Fruit fly (Drosophila melanogaster) S2 (cell line): ENCODE data around the gene CG32006.

Experiments used
- CG8478 ChIP-seq: fragments of >200 bp; optimal IDR thresholded peaks from 2 replicates; lab custom pipeline; 2018
- CTCF ChIP-seq, 2 experiments: fragments of >200 bp; optimal IDR thresholded peaks; 2 replicates each; lab custom pipeline; 2018

CG32006 gene

dm6 chr4:179062-179919 is 28.7 kb downstream of the CG32006 start, which contains the start of gene Arl4:
Gene Arl4, minus strand, starts transcription at chr4:179389.
- TF ChIP-seq CTCF (optimal IDR thresholded peaks at IDR 0.05; lab: Kevin White, UChicago) (peak in 1 of 2 experiments; percentile 4), CG8478 (no peak)

- no peak for TF ChIP-seq CG8478
- no peak for TF ChIP-seq CTCF (optimal IDR thresholded peaks at IDR 0.05; lab: Kevin White, UChicago)
Measured at dm6 chr4:179920-180261, 29.3 kb downstream of the CG32006 start.

DNA sequence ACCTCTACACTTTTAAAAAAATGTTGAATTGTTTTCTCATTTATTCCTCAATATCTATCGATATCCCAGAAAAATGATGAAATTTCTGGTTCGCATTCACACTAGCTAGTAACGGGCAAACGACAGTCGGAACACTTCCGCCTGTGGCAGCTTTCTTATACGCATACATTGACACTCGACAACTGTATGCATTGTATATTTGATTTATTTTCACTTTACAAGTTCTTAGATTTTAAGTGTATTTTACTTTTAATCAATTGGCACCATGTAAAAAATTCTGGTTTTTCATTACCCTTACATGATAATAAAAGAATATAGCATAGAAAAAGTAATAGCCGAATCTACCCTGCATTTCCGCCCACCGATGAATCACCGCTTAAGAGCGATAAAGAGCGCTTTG is 30.2 kb downstream of the CG32006 start:
- no peak for TF ChIP-seq CG8478
- TF ChIP-seq CTCF (optimal IDR thresholded peaks at IDR 0.05; lab: Kevin White, UChicago) = no peak

DNA sequence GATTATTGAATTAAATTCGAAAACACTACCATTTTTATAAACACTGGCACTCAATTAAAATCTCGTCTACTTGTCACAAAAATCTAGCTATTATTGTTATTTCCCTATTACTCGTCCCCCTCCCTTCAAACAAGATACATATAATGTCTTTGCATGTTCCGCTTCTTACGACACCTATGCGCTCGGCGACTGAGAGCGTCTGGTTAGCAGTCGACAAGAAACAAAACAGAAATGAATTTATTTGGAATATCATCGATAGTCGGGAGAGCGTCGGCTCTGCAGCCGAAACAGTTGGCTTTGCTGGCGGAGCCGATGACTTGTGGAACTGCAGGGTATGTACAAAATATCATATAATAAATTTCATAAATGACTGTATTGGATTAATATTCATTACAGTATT is 31.1 kb downstream of the CG32006 start:
- no peak for TF ChIP-seq CTCF (optimal IDR thresholded peaks at IDR 0.05; lab: Kevin White, UChicago)
- TF ChIP-seq CG8478 = no peak

DNA sequence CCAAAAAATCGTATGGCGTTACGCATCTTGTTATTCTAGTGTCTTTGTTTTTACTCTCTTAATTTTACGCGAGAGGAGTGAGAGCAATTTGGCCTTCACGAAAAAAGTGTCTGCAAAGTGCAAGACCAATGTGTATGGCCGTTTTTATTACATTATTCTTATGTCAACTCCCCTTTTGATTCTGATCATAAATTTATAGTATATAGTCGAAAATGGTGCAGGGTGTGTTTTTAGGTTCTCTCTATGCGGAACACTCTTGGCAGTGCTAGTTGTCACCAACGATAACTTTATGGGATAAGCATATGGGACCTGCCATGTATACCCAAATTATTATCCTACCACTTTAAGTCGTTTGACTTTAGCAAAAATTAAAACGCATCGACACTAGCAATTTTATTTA is 33.1 kb downstream of the CG32006 start:
- TF ChIP-seq CTCF (optimal IDR thresholded peaks at IDR 0.05; lab: Kevin White, UChicago) (no peak), CG8478 (no peak)

- TF ChIP-seq CG8478 (no peak), CTCF (optimal IDR thresholded peaks at IDR 0.05; lab: Kevin White, UChicago) (no peak)
Measured at dm6 chr4:192540-192939, 42.0 kb downstream of the CG32006 start.

DNA sequence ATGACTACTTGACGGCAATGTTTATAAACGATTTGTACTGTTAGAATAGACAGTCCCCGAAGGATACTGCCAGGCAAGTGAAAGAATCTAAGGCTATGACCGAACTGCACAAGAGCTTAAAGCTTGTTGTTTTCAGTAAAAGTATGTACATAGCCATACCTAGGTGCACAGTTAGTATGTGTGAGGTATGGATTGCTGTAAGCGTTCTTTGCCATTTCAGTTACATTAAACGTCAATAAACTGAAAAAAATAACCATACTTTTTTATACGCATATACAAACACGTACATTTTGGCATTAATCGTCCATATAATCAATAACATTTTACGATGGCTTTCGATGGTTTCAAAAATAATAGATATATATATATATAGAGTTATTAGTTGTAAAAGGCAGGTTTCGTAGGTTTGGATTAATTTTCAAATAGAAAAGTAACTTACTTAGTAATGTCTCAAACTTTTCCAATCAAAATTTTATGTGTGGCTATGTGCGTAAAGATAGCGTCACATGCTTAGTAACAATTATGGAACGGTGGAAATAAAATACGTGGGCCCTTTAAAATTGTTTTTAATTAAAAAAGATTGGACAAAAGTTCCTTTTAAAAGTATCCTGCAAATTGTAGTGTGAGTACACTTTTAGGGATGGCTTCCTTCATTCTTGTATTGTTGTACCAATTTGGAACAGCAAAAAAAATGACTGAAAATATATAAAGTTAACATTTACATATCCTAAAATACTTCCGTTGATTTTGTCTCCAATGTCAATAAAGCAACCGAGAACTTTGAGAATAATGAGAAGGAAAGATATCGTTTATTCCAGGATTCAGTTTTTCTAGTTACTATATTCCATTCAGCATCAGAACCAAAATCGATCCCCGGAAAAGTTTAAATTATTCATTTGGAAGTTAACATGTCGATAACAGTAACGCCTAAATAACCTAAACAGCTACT is 43.1 kb downstream of the CG32006 start, which contains the start of gene Abcd1:
Gene Abcd1 (minus strand): TSS at position 444 of the 949 bp plus-strand sequence.
- TF ChIP-seq CG8478 (no peak), CTCF (optimal IDR thresholded peaks at IDR 0.05; lab: Kevin White, UChicago) (no peak)
